Fruit fly (Drosophila melanogaster) S2 (cell line): ENCODE results near the gene CG7432.

Experiments
- CG8478 ChIP-seq: fragments of >200 bp; optimal IDR thresholded peaks from 2 replicates; lab custom pipeline; 2018
- CTCF ChIP-seq, 2 experiments: fragments of >200 bp; optimal IDR thresholded peaks; 2 replicates each; lab custom pipeline; 2018

- TF ChIP-seq CTCF (optimal IDR thresholded peaks at IDR 0.05; lab: Kevin White, UChicago) (no peak), CG8478 (no peak)
Measured at dm6 chr3R:19656455-19656854, 8.4 kb upstream of the CG7432 start.
